Fruit fly (Drosophila melanogaster): ENCODE measurements around the gene mst.

- TF ChIP-seq Myc (optimal IDR thresholded peaks at IDR 0.05): no peak
- no peak for TF ChIP-seq psq (optimal IDR thresholded peaks at IDR 0.05)
Observed at dm6 chrX:21351210-21351824, 37.5 kb upstream of the mst start.

All from Kc167 (cell line).